Worm (Caenorhabditis elegans): ENCODE data around the gene F35B12.9.

ce11 chrV:11644166-11644565 lies 43.2 kb downstream of the F35B12.9 start, which contains the start of gene bir-1:
- TF ChIP-seq nhr-76 (tag; optimal IDR thresholded peaks at IDR 0.05): no peak
- peak; percentile 44 to 90 for TF ChIP-seq mdl-1 (tag; optimal IDR thresholded peaks at IDR 0.05)
- TF ChIP-seq nhr-28 (tag; optimal IDR thresholded peaks at IDR 0.05): peak; percentile 50
- no peak for TF ChIP-seq spr-3 (GFP tag; optimal IDR thresholded peaks at IDR 0.05)
- TF ChIP-seq aly-2 (tag; optimal IDR thresholded peaks at IDR 0.05): no peak
- TF ChIP-seq dmd-8 (GFP tag; IDR thresholded peaks at IDR 0.05): no peak

Measured in whole organism, L4 larva.